Worm (Caenorhabditis elegans): ENCODE data around the gene Y55B1BR.6.

Gene Y55B1BR.6

ce11 chrIII:502583-502982, 39.0 kb upstream of the Y55B1BR.6 start (continued):
- TF ChIP-seq akir-1 (GFP tag; optimal IDR thresholded peaks at IDR 0.05) (no peak), nfya-2 (GFP tag; IDR thresholded peaks at IDR 0.05) (no peak), ztf-18 (tag; optimal IDR thresholded peaks at IDR 0.05) (peak; percentile 80), repo-1 (tag; optimal IDR thresholded peaks at IDR 0.05) (peak; percentile 90), pbrm-1 (GFP tag; IDR thresholded peaks at IDR 0.05) (peak; percentile 69), F37B4.10 (GFP tag; IDR thresholded peaks at IDR 0.05) (0 out of 2 replicates have a peak, but pooled peaks have one; percentile 87), B0019.2 (GFP tag; conservative IDR thresholded peaks at IDR 0.05) (peak; percentile 30; the same call in 1 of the 2 replicates), T07F8.4 (tag; optimal IDR thresholded peaks at IDR 0.05) (peak; percentile 88), ceh-100 (GFP tag; IDR thresholded peaks at IDR 0.05) (0 out of 2 replicates have a peak, but pooled peaks have one; percentile 48), tlf-1 (GFP tag; optimal IDR thresholded peaks at IDR 0.05) (peak; percentile 45), nhr-179 (tag; optimal IDR thresholded peaks at IDR 0.05) (peak; percentile 56), unc-62 (GFP tag; optimal IDR thresholded peaks at IDR 0.05) (no peak), ceh-27 (GFP tag; optimal IDR thresholded peaks at IDR 0.05) (peak; percentile 89), tbx-9 (tag; optimal IDR thresholded peaks at IDR 0.05; ENCODE audit: borderline replicate concordance) (no peak), nhr-27 (tag; optimal IDR thresholded peaks at IDR 0.05) (peak; percentile 94), mes-4 (tag; optimal IDR thresholded peaks at IDR 0.05) (peak; percentile 58), him-1 (tag; optimal IDR thresholded peaks at IDR 0.05) (peak; percentile 94), sea-2 (GFP tag; IDR thresholded peaks at IDR 0.05) (no peak), F55B11.4 (tag; optimal IDR thresholded peaks at IDR 0.05; ENCODE audit: borderline replicate concordance, insufficient read depth) (no peak), F23B12.7 (tag; optimal IDR thresholded peaks at IDR 0.05; ENCODE audit: insufficient read depth) (no peak), attf-6 (GFP tag; IDR thresholded peaks at IDR 0.05) (peak; percentile 68; the same call in 1 of the 2 replicates), madf-3 (GFP tag; IDR thresholded peaks at IDR 0.05) (no peak), lin-54 (GFP tag; optimal IDR thresholded peaks at IDR 0.05) (peak; percentile 69), K11D2.4 (GFP tag; IDR thresholded peaks at IDR 0.05) (peak; percentile 79; the same call in 1 of the 2 replicates), pha-4 (tag; optimal IDR thresholded peaks at IDR 0.05) (no peak), bed-2 (GFP tag; IDR thresholded peaks at IDR 0.05) (no peak), sdz-38 (tag; optimal IDR thresholded peaks at IDR 0.05) (no peak), nhr-90 (tag; optimal IDR thresholded peaks at IDR 0.05) (peak; percentile 94), lir-1 (GFP tag; conservative IDR thresholded peaks at IDR 0.05) (peak; percentile 58), F33H1.4 (GFP tag; IDR thresholded peaks at IDR 0.05) (peak; percentile 21; the same call in 1 of the 2 replicates), snpc-1.1 (tag; optimal IDR thresholded peaks at IDR 0.05; ENCODE audit: insufficient read depth) (peak; percentile 62), lag-1 (GFP tag; IDR thresholded peaks at IDR 0.05) (0 out of 2 replicates have a peak, but pooled peaks have one; percentile 11), athp-1 (tag; optimal IDR thresholded peaks at IDR 0.05) (peak; percentile 78), ztf-22 (GFP tag; optimal IDR thresholded peaks at IDR 0.05) (peak; percentile 67), ets-4 (GFP tag; optimal IDR thresholded peaks at IDR 0.05) (peak; percentile 78), F22D6.2 (tag; optimal IDR thresholded peaks at IDR 0.05) (peak; percentile 61), F10E7.11 (tag; optimal IDR thresholded peaks at IDR 0.05) (peak; percentile 54), efl-1 (GFP tag; optimal IDR thresholded peaks at IDR 0.05) (no peak), F57A8.1 (GFP tag; optimal IDR thresholded peaks at IDR 0.05) (peak; percentile 77), ccch-3 (GFP tag; optimal IDR thresholded peaks at IDR 0.05) (peak; percentile 36), nfyb-1 (GFP tag; IDR thresholded peaks at IDR 0.05) (peak; percentile 88), hsf-1 (GFP tag; IDR thresholded peaks at IDR 0.05) (0 out of 2 replicates have a peak, but pooled peaks have one; percentile 45), mxl-1 (tag; optimal IDR thresholded peaks at IDR 0.05) (peak; percentile 90), B0035.1 (tag; optimal IDR thresholded peaks at IDR 0.05) (peak; percentile 86), lsy-27 (tag; optimal IDR thresholded peaks at IDR 0.05; ENCODE audit: borderline replicate concordance, insufficient read depth) (peak; percentile 85), B0336.3 (GFP tag; IDR thresholded peaks at IDR 0.05) (peak; percentile 91), rcor-1 (GFP tag; IDR thresholded peaks at IDR 0.05) (peak; percentile 87), C06A6.2 (GFP tag; conservative IDR thresholded peaks at IDR 0.05) (peak; percentile 57)

Data from whole organism, young adult.